Fruit fly (Drosophila melanogaster) whole organism, embryonic: ENCODE results near the gene Rsph1.

Experiments used
- Adf1 ChIP-seq: fragments of 200-800 bp; sonication (Bioruptor generic); IDR thresholded peaks from 2 replicates; pipeline ENCODE4 v1.3.6; 2022; ENCODE audit warnings: missing biosample characterization, missing genetic modification characterization
- Antp ChIP-seq: fragments of 200-800 bp; sonication (Bioruptor generic); optimal IDR thresholded peaks from 3 replicates; lab custom pipeline; 2016; ENCODE audit warnings: missing biosample characterization, missing genetic modification characterization
- CG13287 ChIP-seq: fragments of 200-800 bp; sonication (Bioruptor generic); IDR thresholded peaks from 2 replicates; pipeline ENCODE4 v1.3.6; 2022; ENCODE audit warnings: missing biosample characterization, missing genetic modification characterization; ENCODE audit not compliant: partially characterized antibody
- CG15479 ChIP-seq: fragments of 200-800 bp; sonication (Bioruptor generic); optimal IDR thresholded peaks from 3 replicates; lab custom pipeline; 2019; ENCODE audit warnings: missing biosample characterization, mild to moderate bottlenecking, missing genetic modification characterization, moderate library complexity
- CG15514 ChIP-seq: fragments of 200-800 bp; sonication (Bioruptor generic); optimal IDR thresholded peaks from 3 replicates; lab custom pipeline; 2017; ENCODE audit warnings: missing biosample characterization, missing genetic modification characterization, mild to moderate bottlenecking, moderate library complexity, missing genetic modification reagents
- CG17385 ChIP-seq: fragments of 200-800 bp; sonication (Bioruptor generic); optimal IDR thresholded peaks from 3 replicates; lab custom pipeline; 2018; ENCODE audit warnings: missing biosample characterization, mild to moderate bottlenecking, missing genetic modification characterization
- CG18599 ChIP-seq: fragments of 200-800 bp; sonication (Bioruptor generic); optimal IDR thresholded peaks from 3 replicates; lab custom pipeline; 2017; ENCODE audit warnings: missing biosample characterization, missing genetic modification characterization, mild to moderate bottlenecking, moderate library complexity, missing genetic modification reagents
- CG34376 ChIP-seq: fragments of 200-800 bp; sonication (Bioruptor generic); optimal IDR thresholded peaks from 2 replicates; lab custom pipeline; 2018; ENCODE audit warnings: missing biosample characterization, mild to moderate bottlenecking, missing genetic modification characterization
- CG34422 ChIP-seq: fragments of 200-800 bp; sonication (Bioruptor generic); IDR thresholded peaks from 3 replicates; pipeline ENCODE4 v1.3.6; 2022; ENCODE audit warnings: missing biosample characterization, missing genetic modification characterization
- CG4360 ChIP-seq: fragments of 200-800 bp; sonication (Bioruptor generic); IDR thresholded peaks from 2 replicates; pipeline ENCODE4 v1.3.6; 2022; ENCODE audit warnings: missing biosample characterization, missing genetic modification characterization
- CG4854 ChIP-seq: fragments of 200-800 bp; sonication (Bioruptor generic); optimal IDR thresholded peaks from 2 replicates; lab custom pipeline; 2016; ENCODE audit warnings: missing biosample characterization, missing genetic modification characterization, inconsistent platforms
- CG6175 ChIP-seq: fragments of 200-800 bp; sonication (Bioruptor generic); IDR thresholded peaks from 3 replicates; pipeline ENCODE4 v1.3.6; 2022; ENCODE audit warnings: missing biosample characterization, missing genetic modification characterization
- CoRest ChIP-seq: fragments of 200-800 bp; sonication (Bioruptor generic); optimal IDR thresholded peaks from 3 replicates; lab custom pipeline; 2018; ENCODE audit warnings: missing biosample characterization, mild to moderate bottlenecking, missing genetic modification characterization, moderate library complexity
- D19A ChIP-seq: fragments of 200-800 bp; optimal IDR thresholded peaks from 3 replicates; lab custom pipeline; 2019; ENCODE audit warnings: missing biosample characterization, mild to moderate bottlenecking, missing genetic modification characterization, moderate library complexity
- Dll ChIP-seq: fragments of 200-800 bp; sonication (Bioruptor generic); IDR thresholded peaks from 4 replicates; pipeline ENCODE4 v1.3.6; 2022; ENCODE audit warnings: missing biosample characterization, missing genetic modification characterization; ENCODE audit not compliant: partially characterized antibody
- Dp ChIP-seq: fragments of 200-800 bp; sonication (Bioruptor generic); optimal IDR thresholded peaks from 2 replicates; lab custom pipeline; 2018; ENCODE audit warnings: missing biosample characterization, mild to moderate bottlenecking, missing genetic modification characterization, moderate library complexity
- E2f1 ChIP-seq: fragments of 200-800 bp; sonication (Bioruptor generic); IDR thresholded peaks from 2 replicates; pipeline ENCODE4 v1.3.6; 2022; ENCODE audit warnings: missing biosample characterization, missing genetic modification characterization
- Hr39 ChIP-seq: fragments of >200 bp; optimal IDR thresholded peaks from 2 replicates; lab custom pipeline; 2017
- MESR4 ChIP-seq: fragments of 200-800 bp; sonication (Bioruptor generic); optimal IDR thresholded peaks from 2 replicates; lab custom pipeline; 2018; ENCODE audit warnings: missing biosample characterization, mild to moderate bottlenecking, missing genetic modification characterization, moderate library complexity
- Max ChIP-seq: fragments of 200-800 bp; sonication (Bioruptor generic); optimal IDR thresholded peaks from 2 replicates; lab custom pipeline; 2016; ENCODE audit warnings: missing biosample characterization, mild to moderate bottlenecking, missing genetic modification characterization
- Mes4 ChIP-seq: fragments of 200-800 bp; sonication (Bioruptor generic); optimal IDR thresholded peaks from 2 replicates; lab custom pipeline; 2016; ENCODE audit warnings: missing biosample characterization, missing genetic modification characterization
- Rx ChIP-seq: fragments of 200-800 bp; sonication (Bioruptor generic); IDR thresholded peaks from 2 replicates; pipeline ENCODE4 v1.3.6; 2022; ENCODE audit warnings: missing biosample characterization, missing genetic modification characterization
- Scr ChIP-seq: fragments of 200-800 bp; sonication (Bioruptor generic); IDR thresholded peaks from 2 replicates; pipeline ENCODE4 v1.3.6; 2022; ENCODE audit warnings: missing biosample characterization, missing genetic modification characterization; ENCODE audit not compliant: partially characterized antibody
- Sin3A ChIP-seq: fragments of >200 bp; optimal IDR thresholded peaks from 2 replicates; lab custom pipeline; 2018
- Sox100B ChIP-seq: fragments of 200-800 bp; sonication (Bioruptor generic); optimal IDR thresholded peaks from 3 replicates; lab custom pipeline; 2018; ENCODE audit warnings: missing biosample characterization, mild to moderate bottlenecking, missing genetic modification characterization
- Trl ChIP-seq, 3 experiments: fragments of >200 bp in 2 of 3; fragments of 200-800 bp in 1 of 3; sonication (Bioruptor generic) in 1 of 3; optimal IDR thresholded peaks; 2 replicates in 1 of 3; 3 replicates in 2 of 3; lab custom pipeline; 2016 to 2017; ENCODE audit warnings: missing biosample characterization in 1 of 3, missing genetic modification characterization in 1 of 3
- YL-1 ChIP-seq: fragments of 200-800 bp; sonication (Bioruptor generic); optimal IDR thresholded peaks from 3 replicates; lab custom pipeline; 2017; ENCODE audit warnings: missing biosample characterization, mild to moderate bottlenecking, missing genetic modification characterization
- amos ChIP-seq: fragments of 200-800 bp; sonication (Bioruptor generic); IDR thresholded peaks from 2 replicates; pipeline ENCODE4 v1.3.6; 2022; ENCODE audit warnings: missing biosample characterization, missing genetic modification characterization; ENCODE audit not compliant: partially characterized antibody
- bbx ChIP-seq: fragments of 200-800 bp; sonication (Bioruptor generic); IDR thresholded peaks from 2 replicates; pipeline ENCODE4 v1.3.6; 2022; ENCODE audit warnings: missing biosample characterization, missing genetic modification characterization; ENCODE audit not compliant: partially characterized antibody
- cg ChIP-seq: fragments of 200-800 bp; sonication (Bioruptor generic); optimal IDR thresholded peaks from 3 replicates; lab custom pipeline; 2019; ENCODE audit warnings: missing biosample characterization, mild to moderate bottlenecking, missing genetic modification characterization, moderate library complexity
- chinmo ChIP-seq: fragments of 200-800 bp; sonication (Bioruptor generic); IDR thresholded peaks from 4 replicates; pipeline ENCODE4 v1.3.6; 2022; ENCODE audit warnings: missing biosample characterization, missing genetic modification characterization; ENCODE audit not compliant: partially characterized antibody
- da ChIP-seq: fragments of 200-800 bp; sonication (Bioruptor generic); optimal IDR thresholded peaks from 2 replicates; lab custom pipeline; 2016; ENCODE audit warnings: missing biosample characterization, missing genetic modification characterization
- dati ChIP-seq: fragments of 200-800 bp; sonication (Bioruptor generic); IDR thresholded peaks from 2 replicates; pipeline ENCODE4 v1.3.6; 2022; ENCODE audit warnings: missing biosample characterization, missing genetic modification characterization
- ewg ChIP-seq: fragments of 200-800 bp; sonication (Bioruptor generic); optimal IDR thresholded peaks from 3 replicates; lab custom pipeline; 2017; ENCODE audit warnings: mild to moderate bottlenecking, missing biosample characterization, missing genetic modification reagents, missing genetic modification characterization
- gro ChIP-seq: fragments of 200-800 bp; sonication (Bioruptor generic); optimal IDR thresholded peaks from 2 replicates; lab custom pipeline; 2016; ENCODE audit warnings: missing biosample characterization, missing genetic modification characterization
- hkb ChIP-seq, 2 experiments: fragments of 200-800 bp in 1 of 2; fragments of >200 bp in 1 of 2; sonication (Bioruptor generic) in 1 of 2; IDR thresholded peaks in 1 of 2; optimal IDR thresholded peaks in 1 of 2; 2 replicates each; pipeline versions ENCODE4 v1.3.6 to Lab custom; 2017 to 2022; ENCODE audit warnings: missing biosample characterization in 1 of 2, missing genetic modification characterization in 1 of 2
- nom ChIP-seq: fragments of 200-800 bp; sonication (Bioruptor generic); optimal IDR thresholded peaks from 2 replicates; lab custom pipeline; 2017; ENCODE audit warnings: missing biosample characterization, missing genetic modification characterization, mild to moderate bottlenecking, moderate library complexity, missing genetic modification reagents
- psq ChIP-seq: fragments of 200-800 bp; sonication (Bioruptor generic); optimal IDR thresholded peaks from 2 replicates; lab custom pipeline; 2017; ENCODE audit warnings: missing biosample characterization, missing genetic modification characterization
- scrt ChIP-seq: fragments of 200-800 bp; sonication (Bioruptor generic); optimal IDR thresholded peaks from 2 replicates; lab custom pipeline; 2018; ENCODE audit warnings: missing biosample characterization, mild to moderate bottlenecking, missing genetic modification characterization, moderate library complexity
- sna ChIP-seq: fragments of 200-800 bp; sonication (Bioruptor generic); IDR thresholded peaks from 2 replicates; pipeline ENCODE4 v1.3.6; 2022; ENCODE audit warnings: missing biosample characterization, missing genetic modification characterization; ENCODE audit not compliant: partially characterized antibody
- unc-4 ChIP-seq: fragments of 200-800 bp; sonication (Bioruptor generic); IDR thresholded peaks from 2 replicates; pipeline ENCODE4 v1.3.6; 2022; ENCODE audit warnings: missing biosample characterization, missing genetic modification characterization; ENCODE audit not compliant: partially characterized antibody

Gene Rsph1

DNA sequence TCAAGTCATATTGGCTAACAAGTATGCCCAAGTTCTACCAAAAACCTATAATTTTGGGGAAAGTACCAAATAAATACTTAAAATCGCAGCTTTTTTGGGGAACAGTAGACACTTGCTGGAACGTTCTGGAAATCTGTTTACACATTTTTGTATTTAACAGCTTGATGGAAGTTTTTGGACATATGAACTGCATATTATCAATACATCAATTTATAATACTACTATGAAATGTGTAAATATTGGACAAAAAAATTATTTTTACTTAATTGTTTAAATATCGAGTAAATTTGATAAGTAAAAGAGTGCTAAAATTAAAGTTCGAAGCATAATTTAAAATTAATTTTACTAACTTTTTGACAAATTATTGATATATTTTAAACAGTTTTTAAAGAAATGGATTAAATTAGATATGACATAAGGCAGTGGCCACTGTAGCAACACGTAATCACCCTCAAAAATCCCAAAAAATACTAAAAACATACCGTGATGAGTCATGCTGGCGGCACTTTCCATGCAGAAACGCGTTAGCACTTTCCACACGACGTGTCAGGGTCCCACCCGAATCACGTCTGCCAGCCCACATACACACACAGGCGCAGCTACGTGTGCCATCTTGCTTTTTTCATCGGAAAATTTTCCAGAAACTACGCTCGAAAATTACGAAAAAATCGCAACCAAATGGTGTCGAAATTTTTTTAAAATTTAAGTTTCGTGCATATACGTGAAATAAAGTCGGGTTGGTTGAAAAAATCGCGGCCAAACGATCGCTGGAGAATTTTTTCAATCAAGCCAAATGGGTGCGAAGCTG is 18.1 kb upstream of the Rsph1 start, which contains the start of gene Sirt1 (continued):
- TF ChIP-seq CoRest (tag; lab: Kevin White, UChicago) (peak; percentile 98), Antp (GFP tag; lab: Kevin White, UChicago) (peak; percentile 31)

DNA sequence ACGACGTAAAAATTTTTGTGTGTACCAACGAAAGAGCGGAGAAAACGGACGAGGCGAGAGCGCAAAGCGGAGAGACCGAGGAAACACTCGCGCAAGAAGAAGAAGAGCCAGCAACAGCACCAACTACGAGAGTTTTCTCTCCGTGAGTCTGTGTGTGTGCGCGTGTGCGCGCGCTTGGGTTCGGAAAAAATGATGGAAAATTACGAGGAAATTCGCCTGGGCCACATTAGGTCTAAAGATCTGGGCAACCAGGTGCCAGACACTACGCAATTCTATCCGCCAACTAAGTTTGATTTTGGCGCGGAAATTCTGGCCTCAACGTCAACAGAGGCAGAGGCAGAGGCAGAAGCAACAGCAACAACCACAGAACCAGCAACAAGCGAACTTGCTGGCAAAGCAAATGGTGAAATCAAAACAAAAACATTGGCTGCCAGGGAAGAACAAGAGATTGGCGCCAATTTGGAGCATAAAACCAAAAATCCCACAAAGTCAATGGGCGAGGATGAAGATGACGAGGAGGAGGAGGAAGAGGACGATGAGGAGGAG is 17.4 kb upstream of the Rsph1 start, which contains the start of gene DnaJ-H:
TSS of gene DnaJ-H (minus strand) at position 271 of the 546 bp plus-strand sequence.
- TF ChIP-seq amos (GFP tag; lab: Robert Waterston, UW) (0 out of 2 replicates have a peak, but pooled peaks have one; percentile 9), nom (GFP tag; lab: Kevin White, UChicago) (peak; percentile 28), YL-1 (GFP tag; lab: Kevin White, UChicago) (peak; percentile 16), Adf1 (GFP tag; lab: Robert Waterston, UW) (peak; percentile 22; the same call in 1 of the 2 replicates), CG15514 (no peak), CoRest (tag; lab: Kevin White, UChicago) (no peak), CG15479 (peak; percentile 39), hkb (optimal IDR thresholded peaks at IDR 0.05; lab: Kevin White, UChicago) (no peak), hkb (GFP tag; IDR thresholded peaks at IDR 0.05; lab: Robert Waterston, UW) (peak; percentile 17; the same call in 1 of the 2 replicates), unc-4 (GFP tag; lab: Robert Waterston, UW) (0 out of 2 replicates have a peak, but pooled peaks have one; percentile 32), Rx (GFP tag; lab: Robert Waterston, UW) (no peak), CG34376 (GFP tag; lab: Kevin White, UChicago) (peak; percentile 10), Max (GFP tag; lab: Kevin White, UChicago) (peak; percentile 1), CG17385 (GFP tag; lab: Kevin White, UChicago) (peak; percentile 99), CG6175 (GFP tag; lab: Robert Waterston, UW) (no peak), D19A (tag; lab: Kevin White, UChicago) (no peak), psq (GFP tag; lab: Kevin White, UChicago) (peak; percentile 100), Mes4 (no peak), gro (GFP tag; lab: Kevin White, UChicago) (no peak), CG13287 (peak; percentile 66; the same call in 1 of the 2 replicates), cg (GFP tag; lab: Kevin White, UChicago) (peak; percentile 65), bbx (GFP tag; lab: Robert Waterston, UW) (peak; percentile 1; the same call in 1 of the 2 replicates), E2f1 (GFP tag; lab: Robert Waterston, UW) (peak; percentile 21; the same call in 1 of the 2 replicates), Scr (GFP tag; lab: Robert Waterston, UW) (0 out of 2 replicates have a peak, but pooled peaks have one; percentile 29), MESR4 (GFP tag; lab: Kevin White, UChicago) (peak; percentile 37), Hr39 (lab: Kevin White, UChicago) (peak; percentile 83), Dll (0 out of 4 replicates have a peak, but pooled peaks have one; percentile 42), Trl (optimal IDR thresholded peaks at IDR 0.05; lab: Kevin White, UChicago) (peak; percentile 74 to 93), Trl (GFP tag; optimal IDR thresholded peaks at IDR 0.05; lab: Kevin White, UChicago) (no peak), ewg (peak; percentile 81), sna (GFP tag; lab: Robert Waterston, UW) (peak; percentile 55; the same call in 1 of the 2 replicates), scrt (GFP tag; lab: Kevin White, UChicago) (peak; percentile 46), Sin3A (lab: Kevin White, UChicago) (peak; percentile 37), CG34422 (peak; percentile 63; the same call in 1 of the 3 replicates), CG4360 (GFP tag; lab: Robert Waterston, UW) (0 out of 2 replicates have a peak, but pooled peaks have one; percentile 46), Sox100B (GFP tag; lab: Kevin White, UChicago) (no peak), Dp (GFP tag; lab: Kevin White, UChicago) (peak; percentile 47), dati (GFP tag; lab: Robert Waterston, UW) (no peak), chinmo (GFP tag; lab: Robert Waterston, UW) (peak; percentile 51; the same call in 1 of the 4 replicates), da (GFP tag; lab: Kevin White, UChicago) (no peak), CG18599 (no peak), CG4854 (GFP tag; lab: Kevin White, UChicago) (no peak)
- TF ChIP-seq, all 482 proteins: peak for 28
